Worm (Caenorhabditis elegans): ENCODE data around the gene pqn-18.

DNA sequence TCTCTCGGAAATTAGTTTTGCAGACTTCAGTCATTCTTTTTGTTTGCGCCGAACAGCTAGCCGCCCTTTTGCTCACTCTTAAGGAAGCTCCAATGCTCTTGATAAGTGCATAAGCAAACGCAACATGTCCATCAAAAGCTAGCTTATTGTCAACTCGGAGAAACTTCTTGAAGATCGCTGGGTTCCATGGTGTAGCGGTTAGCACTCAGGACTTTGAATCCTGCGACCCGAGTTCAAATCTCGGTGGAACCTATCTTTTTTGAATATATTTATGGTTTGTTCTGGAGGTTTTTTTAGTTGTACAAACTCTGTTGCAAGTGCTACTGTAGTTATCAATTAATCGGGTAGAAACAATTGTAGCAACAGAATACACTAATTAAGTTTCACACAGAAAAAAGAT, 29.9 kb downstream of the pqn-18 start:
- no peak for TF ChIP-seq aly-2 (tag; optimal IDR thresholded peaks at IDR 0.05)
- TF ChIP-seq alr-1 (tag; optimal IDR thresholded peaks at IDR 0.05; ENCODE audit: borderline replicate concordance), result no peak
